Worm (Caenorhabditis elegans): ENCODE results near the gene nas-39.

DNA sequence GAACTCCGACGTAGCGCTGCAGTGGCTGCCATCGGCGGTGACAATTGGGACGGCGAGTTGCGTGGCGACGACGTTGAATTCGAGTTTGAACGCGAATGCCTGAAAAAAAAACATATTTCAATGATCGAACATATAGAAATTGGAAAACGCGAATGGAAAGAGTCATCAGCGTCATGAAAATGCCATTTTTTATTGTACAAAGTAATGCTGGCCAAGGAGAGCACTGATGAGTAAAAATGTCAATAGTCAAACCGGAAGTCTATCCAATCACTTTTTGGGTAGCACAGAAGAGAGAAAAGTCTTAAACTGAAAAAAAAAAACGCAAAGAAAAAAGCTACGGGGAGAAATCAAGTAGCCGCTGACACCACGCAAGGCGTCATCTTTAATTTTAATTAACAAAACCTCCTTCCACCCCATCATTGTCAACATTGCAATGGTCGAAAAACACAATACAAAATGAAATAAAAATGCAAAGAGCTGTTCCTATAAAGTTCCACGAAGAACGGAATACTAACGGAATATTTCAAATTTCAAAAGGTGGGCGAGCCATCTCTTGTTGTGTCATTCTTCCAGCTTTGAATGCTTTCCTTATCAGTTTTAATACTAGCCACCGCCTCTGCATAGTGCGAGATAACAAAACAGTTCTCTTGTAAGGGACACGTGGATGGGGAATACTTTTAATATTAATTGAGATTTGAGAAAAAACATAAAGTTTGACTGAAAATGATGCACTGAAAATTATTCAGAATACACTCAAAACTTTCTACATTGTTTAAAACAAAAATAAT is 43.3 kb upstream of the nas-39 start:
- TF ChIP-seq tbx-2 (tag; optimal IDR thresholded peaks at IDR 0.05) (no peak), nhr-76 (tag; optimal IDR thresholded peaks at IDR 0.05) (no peak)

Measured in whole organism, L3 larva.